Fruit fly (Drosophila melanogaster) whole organism, embryonic: ENCODE results near the gene CG14868.
A peak's percentile ranks its signal among the peaks of the same experiment; 100 is the strongest.

Experiments used
- ATbp ChIP-seq: fragments of 200-800 bp; sonication (Bioruptor generic); optimal IDR thresholded peaks from 2 replicates; lab custom pipeline; 2017; ENCODE audit warnings: missing biosample characterization, mild to moderate bottlenecking, missing genetic modification characterization, missing genetic modification reagents
- Awh ChIP-seq: fragments of 200-800 bp; sonication (Bioruptor generic); IDR thresholded peaks from 2 replicates; pipeline ENCODE4, ENCODE4 v1.3.6; 2022; ENCODE audit warnings: missing biosample characterization, missing genetic modification characterization
- Blimp-1 ChIP-seq: fragments of 200-800 bp; sonication (Bioruptor generic); optimal IDR thresholded peaks from 3 replicates; lab custom pipeline; 2018; ENCODE audit warnings: missing biosample characterization, missing genetic modification characterization, mild to moderate bottlenecking, moderate library complexity, missing genetic modification reagents
- CG10431 ChIP-seq: fragments of 200-800 bp; sonication (Bioruptor generic); optimal IDR thresholded peaks from 3 replicates; lab custom pipeline; 2018; ENCODE audit warnings: missing biosample characterization, mild to moderate bottlenecking, missing genetic modification characterization
- CG13296 ChIP-seq: fragments of 200-800 bp; sonication (Bioruptor generic); optimal IDR thresholded peaks from 3 replicates; lab custom pipeline; 2018; ENCODE audit warnings: missing biosample characterization, mild to moderate bottlenecking, missing genetic modification characterization
- CG15011 ChIP-seq: fragments of 200-800 bp; sonication (Bioruptor generic); optimal IDR thresholded peaks from 3 replicates; lab custom pipeline; 2018; ENCODE audit warnings: missing biosample characterization, mild to moderate bottlenecking, missing genetic modification characterization
- CG15073 ChIP-seq: fragments of 200-800 bp; sonication (Bioruptor generic); optimal IDR thresholded peaks from 2 replicates; lab custom pipeline; 2016; ENCODE audit warnings: missing biosample characterization, missing genetic modification characterization
- CG15514 ChIP-seq: fragments of 200-800 bp; sonication (Bioruptor generic); optimal IDR thresholded peaks from 3 replicates; lab custom pipeline; 2017; ENCODE audit warnings: missing biosample characterization, missing genetic modification characterization, mild to moderate bottlenecking, moderate library complexity, missing genetic modification reagents
- CG1647 ChIP-seq: fragments of 200-800 bp; sonication (Bioruptor generic); optimal IDR thresholded peaks from 3 replicates; lab custom pipeline; 2016; ENCODE audit warnings: missing biosample characterization, missing genetic modification characterization
- CG1792 ChIP-seq: fragments of 200-800 bp; sonication (Bioruptor generic); optimal IDR thresholded peaks from 2 replicates; lab custom pipeline; 2016; ENCODE audit warnings: missing biosample characterization, missing genetic modification characterization
- CG18262 ChIP-seq: fragments of 200-800 bp; optimal IDR thresholded peaks from 3 replicates; lab custom pipeline; 2019; ENCODE audit warnings: missing biosample characterization, mild to moderate bottlenecking, missing genetic modification characterization, moderate library complexity
- CG18476 ChIP-seq: fragments of 200-800 bp; sonication (Bioruptor generic); optimal IDR thresholded peaks from 2 replicates; lab custom pipeline; 2016; ENCODE audit warnings: missing biosample characterization, mild to moderate bottlenecking, missing genetic modification characterization
- CG18599 ChIP-seq: fragments of 200-800 bp; sonication (Bioruptor generic); optimal IDR thresholded peaks from 3 replicates; lab custom pipeline; 2017; ENCODE audit warnings: missing biosample characterization, missing genetic modification characterization, mild to moderate bottlenecking, moderate library complexity, missing genetic modification reagents
- CG2199 ChIP-seq: fragments of 200-800 bp; sonication (Bioruptor generic); IDR thresholded peaks from 3 replicates; pipeline ENCODE4 v1.3.6; 2022; ENCODE audit warnings: missing biosample characterization, missing genetic modification characterization
- CG2678 ChIP-seq: fragments of 200-800 bp; sonication (Bioruptor generic); optimal IDR thresholded peaks from 3 replicates; lab custom pipeline; 2019; ENCODE audit warnings: missing biosample characterization, mild to moderate bottlenecking, missing genetic modification characterization, moderate library complexity
- CG3281 ChIP-seq: fragments of 200-800 bp; sonication (Bioruptor generic); optimal IDR thresholded peaks from 3 replicates; lab custom pipeline; 2017; ENCODE audit warnings: missing biosample characterization, mild to moderate bottlenecking, missing genetic modification characterization
- CG34376 ChIP-seq: fragments of 200-800 bp; sonication (Bioruptor generic); optimal IDR thresholded peaks from 2 replicates; lab custom pipeline; 2018; ENCODE audit warnings: missing biosample characterization, mild to moderate bottlenecking, missing genetic modification characterization
- CG4282 ChIP-seq: fragments of 200-800 bp; sonication (Bioruptor generic); optimal IDR thresholded peaks from 2 replicates; lab custom pipeline; 2016; ENCODE audit warnings: missing biosample characterization, missing genetic modification characterization
- CG9437 ChIP-seq: fragments of 200-800 bp; sonication (Bioruptor generic); optimal IDR thresholded peaks from 2 replicates; lab custom pipeline; 2018; ENCODE audit warnings: missing biosample characterization, mild to moderate bottlenecking, missing genetic modification characterization
- CG9727 ChIP-seq: fragments of 200-800 bp; sonication (Bioruptor generic); optimal IDR thresholded peaks from 3 replicates; lab custom pipeline; 2017; ENCODE audit warnings: missing biosample characterization, mild to moderate bottlenecking, missing genetic modification characterization
- Camta ChIP-seq: fragments of 200-800 bp; sonication (Bioruptor generic); optimal IDR thresholded peaks from 2 replicates; lab custom pipeline; 2016; ENCODE audit warnings: missing biosample characterization, missing genetic modification characterization
- Doc2 ChIP-seq: fragments of 200-800 bp; sonication (Bioruptor generic); IDR thresholded peaks from 2 replicates; pipeline ENCODE4 v1.3.6; 2022; ENCODE audit warnings: missing biosample characterization, missing genetic modification characterization
- Eip74EF ChIP-seq, 2 experiments: fragments of 200-800 bp in 1 of 2; fragments of >200 bp in 1 of 2; sonication (Bioruptor generic) in 1 of 2; optimal IDR thresholded peaks; 2 replicates each; lab custom pipeline; 2017 to 2019; ENCODE audit warnings: missing biosample characterization in 2 of 2, missing genetic modification characterization in 2 of 2, mild to moderate bottlenecking in 1 of 2, moderate library complexity in 1 of 2
- Fer1 ChIP-seq: fragments of 200-800 bp; sonication (Bioruptor generic); optimal IDR thresholded peaks from 2 replicates; lab custom pipeline; 2017; ENCODE audit warnings: missing biosample characterization, mild to moderate bottlenecking, missing genetic modification characterization
- Hey ChIP-seq: fragments of 200-800 bp; sonication (Bioruptor generic); optimal IDR thresholded peaks from 3 replicates; lab custom pipeline; 2018; ENCODE audit warnings: missing biosample characterization, mild to moderate bottlenecking, missing genetic modification characterization
- Hmr ChIP-seq: fragments of 200-800 bp; sonication (Bioruptor generic); optimal IDR thresholded peaks from 3 replicates; lab custom pipeline; 2017; ENCODE audit warnings: mild to moderate bottlenecking, missing biosample characterization, missing genetic modification reagents, missing genetic modification characterization
- Med ChIP-seq: fragments of 200-800 bp; sonication (Bioruptor generic); peaks from one replicate; lab custom pipeline; 2016; ENCODE audit warnings: missing biosample characterization, missing genetic modification characterization, mild to moderate bottlenecking, inconsistent platforms, moderate library complexity
- Meics ChIP-seq: fragments of 200-800 bp; sonication (Bioruptor generic); optimal IDR thresholded peaks from 2 replicates; lab custom pipeline; 2017; ENCODE audit warnings: missing biosample characterization, mild to moderate bottlenecking, missing genetic modification characterization
- Myb ChIP-seq: fragments of 200-800 bp; sonication (Bioruptor generic); optimal IDR thresholded peaks from 2 replicates; lab custom pipeline; 2016; ENCODE audit warnings: missing biosample characterization, missing genetic modification characterization
- Six4 ChIP-seq: fragments of 200-800 bp; sonication (Bioruptor generic); optimal IDR thresholded peaks from 2 replicates; lab custom pipeline; 2016; ENCODE audit warnings: missing biosample characterization, missing genetic modification characterization
- Sox100B ChIP-seq: fragments of 200-800 bp; sonication (Bioruptor generic); optimal IDR thresholded peaks from 3 replicates; lab custom pipeline; 2018; ENCODE audit warnings: missing biosample characterization, mild to moderate bottlenecking, missing genetic modification characterization
- ab ChIP-seq: fragments of 200-800 bp; sonication (Bioruptor generic); optimal IDR thresholded peaks from 2 replicates; lab custom pipeline; 2016; ENCODE audit warnings: missing biosample characterization, missing genetic modification characterization
- ac ChIP-seq: fragments of 200-800 bp; sonication (Bioruptor generic); optimal IDR thresholded peaks from 3 replicates; lab custom pipeline; 2017; ENCODE audit warnings: missing biosample characterization, mild to moderate bottlenecking, missing genetic modification characterization
- bab2 ChIP-seq: fragments of 200-800 bp; sonication (Bioruptor generic); optimal IDR thresholded peaks from 2 replicates; lab custom pipeline; 2016; ENCODE audit warnings: missing biosample characterization, missing genetic modification characterization
- bsh ChIP-seq, 2 experiments: fragments of 200-800 bp; sonication (Bioruptor generic); optimal IDR thresholded peaks; 2 replicates each; lab custom pipeline; 2017 to 2018; ENCODE audit warnings: mild to moderate bottlenecking in 2 of 2, missing biosample characterization in 2 of 2, missing genetic modification characterization in 2 of 2, moderate library complexity in 1 of 2
- chm ChIP-seq: fragments of 200-800 bp; sonication (Bioruptor generic); IDR thresholded peaks from 2 replicates; pipeline ENCODE4 v1.3.6; 2022; ENCODE audit warnings: missing biosample characterization, missing genetic modification characterization
- gem ChIP-seq: fragments of 200-800 bp; sonication (Bioruptor generic); optimal IDR thresholded peaks from 2 replicates; lab custom pipeline; 2019; ENCODE audit warnings: missing biosample characterization, mild to moderate bottlenecking, missing genetic modification characterization, moderate library complexity
- kay ChIP-seq: fragments of 200-800 bp; sonication (Bioruptor generic); optimal IDR thresholded peaks from 2 replicates; lab custom pipeline; 2016; ENCODE audit warnings: missing biosample characterization, missing genetic modification characterization
- lilli ChIP-seq: fragments of 200-800 bp; sonication (Bioruptor generic); optimal IDR thresholded peaks from 3 replicates; lab custom pipeline; 2016; ENCODE audit warnings: missing biosample characterization, missing genetic modification characterization
- prd ChIP-seq, 3 experiments: fragments of >200 bp in 2 of 3; fragments of 200-800 bp in 1 of 3; sonication (Bioruptor generic) in 1 of 3; optimal IDR thresholded peaks in 2 of 3; IDR thresholded peaks in 1 of 3; 2 replicates in 2 of 3; 3 replicates in 1 of 3; pipeline versions ENCODE4 v1.3.6 to Lab custom; 2017 to 2022; ENCODE audit warnings: missing biosample characterization in 1 of 3, missing genetic modification characterization in 1 of 3
- repo ChIP-seq: fragments of 200-800 bp; sonication (Bioruptor generic); optimal IDR thresholded peaks from 2 replicates; lab custom pipeline; 2016; ENCODE audit warnings: missing biosample characterization, missing genetic modification characterization
- sens ChIP-seq: fragments of 200-800 bp; sonication (Bioruptor generic); peaks from one replicate; lab custom pipeline; 2016; ENCODE audit warnings: missing biosample characterization, missing genetic modification characterization
- ssp ChIP-seq: fragments of 200-800 bp; sonication (Bioruptor generic); IDR thresholded peaks from 2 replicates; pipeline ENCODE4 v1.3.6; 2022; ENCODE audit warnings: missing biosample characterization, missing genetic modification characterization
- tna ChIP-seq: fragments of 200-800 bp; sonication (Bioruptor generic); IDR thresholded peaks from 2 replicates; pipeline ENCODE4 v1.3.6; 2022; ENCODE audit warnings: missing biosample characterization, missing genetic modification characterization; ENCODE audit not compliant: partially characterized antibody
- tx ChIP-seq: fragments of 200-800 bp; sonication (Bioruptor generic); optimal IDR thresholded peaks from 2 replicates; lab custom pipeline; 2016; ENCODE audit warnings: missing biosample characterization, missing genetic modification characterization

The CG14868 gene

dm6 chr3R:15354019-15354418 is 15.7 kb downstream of the CG14868 start (continued):
- TF ChIP-seq Six4 (GFP tag; lab: Kevin White, UChicago) (no peak), Awh (no peak), CG15011 (peak; percentile 0), sens (GFP tag; lab: Kevin White, UChicago) (peak; percentile 61), CG1792 (GFP tag; lab: Kevin White, UChicago) (no peak), Blimp-1 (peak; percentile 14), lilli (no peak), Med (GFP tag; lab: Kevin White, UChicago) (peak; percentile 67), tx (GFP tag; lab: Kevin White, UChicago) (no peak), CG4282 (GFP tag; lab: Kevin White, UChicago) (no peak), tna (no peak), Fer1 (GFP tag; lab: Kevin White, UChicago) (peak; percentile 34), gem (tag; lab: Kevin White, UChicago) (no peak), Myb (GFP tag; lab: Kevin White, UChicago) (no peak), ssp (no peak), Hmr (GFP tag; lab: Kevin White, UChicago) (peak; percentile 25), CG15073 (GFP tag; lab: Kevin White, UChicago) (no peak), kay (GFP tag; lab: Kevin White, UChicago) (no peak), CG34376 (GFP tag; lab: Kevin White, UChicago) (no peak), CG1647 (GFP tag; lab: Kevin White, UChicago) (no peak), Eip74EF (GFP tag; optimal IDR thresholded peaks at IDR 0.05; lab: Kevin White, UChicago) (no peak), repo (GFP tag; lab: Kevin White, UChicago) (no peak), prd (optimal IDR thresholded peaks at IDR 0.05; lab: Kevin White, UChicago) (no peak), prd (GFP tag; IDR thresholded peaks at IDR 0.05; lab: Robert Waterston, UW) (no peak), Camta (GFP tag; lab: Kevin White, UChicago) (no peak), CG2199 (GFP tag; lab: Robert Waterston, UW) (0 out of 3 replicates have a peak, but pooled peaks have one; percentile 35), ab (GFP tag; lab: Kevin White, UChicago) (no peak), Hey (no peak), CG10431 (no peak), CG15514 (GFP tag; lab: Kevin White, UChicago) (peak; percentile 4), CG18599 (GFP tag; lab: Kevin White, UChicago) (peak; percentile 20), ac (GFP tag; lab: Kevin White, UChicago) (no peak), Sox100B (GFP tag; lab: Kevin White, UChicago) (no peak), Doc2 (GFP tag; lab: Robert Waterston, UW) (no peak), CG18262 (tag; lab: Kevin White, UChicago) (no peak), CG13296 (GFP tag; lab: Kevin White, UChicago) (peak; percentile 38), CG9727 (GFP tag; lab: Kevin White, UChicago) (peak; percentile 3), CG3281 (GFP tag; lab: Kevin White, UChicago) (peak; percentile 24), bsh (GFP tag; optimal IDR thresholded peaks at IDR 0.05; lab: Kevin White, UChicago) (no peak), bab2 (no peak), ATbp (GFP tag; lab: Kevin White, UChicago) (peak; percentile 44), CG18476 (GFP tag; lab: Kevin White, UChicago) (no peak), CG2678 (tag; lab: Kevin White, UChicago) (peak; percentile 24), Meics (peak; percentile 5), CG9437 (GFP tag; lab: Kevin White, UChicago) (no peak), chm (0 out of 2 replicates have a peak, but pooled peaks have one; percentile 21)
